Fruit fly (Drosophila melanogaster) whole organism, embryonic: ENCODE data around the gene CG14020.

Experiments
- Ada2b ChIP-seq: fragments of 200-800 bp; sonication (Bioruptor generic); IDR thresholded peaks from 2 replicates; pipeline ENCODE4 v1.3.6; 2022; ENCODE audit warnings: missing biosample characterization, missing genetic modification characterization
- Adf1 ChIP-seq: fragments of 200-800 bp; sonication (Bioruptor generic); IDR thresholded peaks from 2 replicates; pipeline ENCODE4 v1.3.6; 2022; ENCODE audit warnings: missing biosample characterization, missing genetic modification characterization
- BEAF-32 ChIP-seq: fragments of 200-800 bp; sonication (Bioruptor generic); optimal IDR thresholded peaks from 3 replicates; lab custom pipeline; 2017; ENCODE audit warnings: missing biosample characterization, missing genetic modification characterization, mild to moderate bottlenecking, moderate library complexity, missing genetic modification reagents
- Bgb ChIP-seq: fragments of 200-800 bp; sonication (Bioruptor generic); IDR thresholded peaks from 2 replicates; pipeline ENCODE4 v1.3.6; 2022; ENCODE audit warnings: missing biosample characterization, missing genetic modification characterization; ENCODE audit not compliant: partially characterized antibody
- CG12104 ChIP-seq: fragments of 200-800 bp; sonication (Bioruptor generic); optimal IDR thresholded peaks from 3 replicates; lab custom pipeline; 2016; ENCODE audit warnings: missing biosample characterization, missing genetic modification characterization
- CG14710 ChIP-seq: fragments of 200-800 bp; sonication (Bioruptor generic); optimal IDR thresholded peaks from 3 replicates; lab custom pipeline; 2019; ENCODE audit warnings: missing biosample characterization, mild to moderate bottlenecking, missing genetic modification characterization, moderate library complexity
- CG17361 ChIP-seq: fragments of 200-800 bp; sonication (Bioruptor generic); IDR thresholded peaks from 3 replicates; pipeline ENCODE4 v1.3.6; 2022; ENCODE audit warnings: missing biosample characterization, missing genetic modification characterization
- CG18011 ChIP-seq: fragments of 200-800 bp; sonication (Bioruptor generic); optimal IDR thresholded peaks from 2 replicates; lab custom pipeline; 2017; ENCODE audit warnings: missing biosample characterization, missing genetic modification characterization, mild to moderate bottlenecking, moderate library complexity, missing genotype
- CG2875 ChIP-seq: fragments of 200-800 bp; sonication (Bioruptor generic); optimal IDR thresholded peaks from 2 replicates; lab custom pipeline; 2017; ENCODE audit warnings: missing biosample characterization, mild to moderate bottlenecking, missing genetic modification characterization, missing genetic modification reagents
- CG33213 ChIP-seq: fragments of 200-800 bp; sonication (Bioruptor generic); optimal IDR thresholded peaks from 3 replicates; lab custom pipeline; 2016; ENCODE audit warnings: missing biosample characterization, missing genetic modification characterization
- CG33557 ChIP-seq: fragments of 200-800 bp; sonication (Bioruptor generic); optimal IDR thresholded peaks from 2 replicates; lab custom pipeline; 2019; ENCODE audit warnings: missing biosample characterization, mild to moderate bottlenecking, missing genetic modification characterization, moderate library complexity
- CG4360 ChIP-seq: fragments of 200-800 bp; sonication (Bioruptor generic); IDR thresholded peaks from 2 replicates; pipeline ENCODE4 v1.3.6; 2022; ENCODE audit warnings: missing biosample characterization, missing genetic modification characterization
- CG6765 ChIP-seq: fragments of 200-800 bp; sonication (Bioruptor generic); optimal IDR thresholded peaks from 3 replicates; lab custom pipeline; 2017; ENCODE audit warnings: missing biosample characterization, mild to moderate bottlenecking, missing genetic modification characterization
- CG7357 ChIP-seq: fragments of 200-800 bp; sonication (Bioruptor generic); IDR thresholded peaks from 3 replicates; pipeline ENCODE4 v1.3.6; 2022; ENCODE audit warnings: missing biosample characterization, missing genetic modification characterization
- CG7556 ChIP-seq: fragments of 200-800 bp; sonication (Bioruptor generic); optimal IDR thresholded peaks from 2 replicates; lab custom pipeline; 2017; ENCODE audit warnings: missing biosample characterization, mild to moderate bottlenecking, missing genetic modification characterization
- CG8944 ChIP-seq: fragments of 200-800 bp; sonication (Bioruptor generic); optimal IDR thresholded peaks from 3 replicates; lab custom pipeline; 2016; ENCODE audit warnings: missing biosample characterization, missing genetic modification characterization
- CG9437 ChIP-seq: fragments of 200-800 bp; sonication (Bioruptor generic); optimal IDR thresholded peaks from 2 replicates; lab custom pipeline; 2018; ENCODE audit warnings: missing biosample characterization, mild to moderate bottlenecking, missing genetic modification characterization
- D19B ChIP-seq: fragments of 200-800 bp; sonication (Bioruptor generic); optimal IDR thresholded peaks from 2 replicates; lab custom pipeline; 2017; ENCODE audit warnings: missing biosample characterization, mild to moderate bottlenecking, missing genetic modification characterization
- Deaf1 ChIP-seq: fragments of 200-800 bp; optimal IDR thresholded peaks from 3 replicates; lab custom pipeline; 2019; ENCODE audit warnings: missing biosample characterization, mild to moderate bottlenecking, missing genetic modification characterization, moderate library complexity
- Dll ChIP-seq: fragments of 200-800 bp; sonication (Bioruptor generic); IDR thresholded peaks from 4 replicates; pipeline ENCODE4 v1.3.6; 2022; ENCODE audit warnings: missing biosample characterization, missing genetic modification characterization; ENCODE audit not compliant: partially characterized antibody
- Doc3 ChIP-seq: fragments of 200-800 bp; sonication (Bioruptor generic); IDR thresholded peaks from 3 replicates; pipeline ENCODE4 v1.3.6; 2022; ENCODE audit warnings: missing biosample characterization, missing genetic modification characterization; ENCODE audit not compliant: partially characterized antibody
- E2f2 ChIP-seq: fragments of 200-800 bp; sonication (Bioruptor generic); IDR thresholded peaks from 2 replicates; pipeline ENCODE4 v1.3.6; 2022; ENCODE audit warnings: missing biosample characterization, missing genetic modification characterization
- Jarid2 ChIP-seq: fragments of 200-800 bp; sonication (Bioruptor generic); optimal IDR thresholded peaks from 3 replicates; lab custom pipeline; 2017; ENCODE audit warnings: mild to moderate bottlenecking, missing biosample characterization, missing genetic modification reagents, missing genetic modification characterization
- MBD-R2 ChIP-seq: fragments of 200-800 bp; sonication (Bioruptor generic); IDR thresholded peaks from 2 replicates; pipeline ENCODE4 v1.3.6; 2022; ENCODE audit warnings: missing biosample characterization, missing genetic modification characterization
- MESR4 ChIP-seq: fragments of 200-800 bp; sonication (Bioruptor generic); optimal IDR thresholded peaks from 2 replicates; lab custom pipeline; 2018; ENCODE audit warnings: missing biosample characterization, mild to moderate bottlenecking, missing genetic modification characterization, moderate library complexity
- NfI ChIP-seq: fragments of 200-800 bp; sonication (Bioruptor generic); optimal IDR thresholded peaks from 3 replicates; lab custom pipeline; 2018; ENCODE audit warnings: missing biosample characterization, mild to moderate bottlenecking, missing genetic modification characterization, moderate library complexity
- Rfx ChIP-seq: fragments of 200-800 bp; sonication (Bioruptor generic); IDR thresholded peaks from 2 replicates; pipeline ENCODE4 v1.3.6; 2022; ENCODE audit warnings: missing biosample characterization, missing genetic modification characterization
- Sox102F ChIP-seq: fragments of 200-800 bp; sonication (Bioruptor generic); optimal IDR thresholded peaks from 2 replicates; lab custom pipeline; 2018; ENCODE audit warnings: missing biosample characterization, mild to moderate bottlenecking, missing genetic modification characterization, moderate library complexity
- Xrp1 ChIP-seq: fragments of 200-800 bp; sonication (Bioruptor generic); IDR thresholded peaks from 2 replicates; pipeline ENCODE4 v1.3.6; 2022; ENCODE audit warnings: missing biosample characterization, missing genetic modification characterization
- ato ChIP-seq: fragments of 200-800 bp; sonication (Bioruptor generic); IDR thresholded peaks from 2 replicates; pipeline ENCODE4 v1.3.6; 2022; ENCODE audit warnings: missing biosample characterization, missing genetic modification characterization; ENCODE audit not compliant: partially characterized antibody
- bowl ChIP-seq: fragments of 200-800 bp; sonication (Bioruptor generic); IDR thresholded peaks from 2 replicates; pipeline ENCODE4 v1.3.6; 2022; ENCODE audit warnings: missing biosample characterization, missing genetic modification characterization
- cg ChIP-seq: fragments of 200-800 bp; sonication (Bioruptor generic); optimal IDR thresholded peaks from 3 replicates; lab custom pipeline; 2019; ENCODE audit warnings: missing biosample characterization, mild to moderate bottlenecking, missing genetic modification characterization, moderate library complexity
- crol ChIP-seq: fragments of 200-800 bp; sonication (Bioruptor generic); IDR thresholded peaks from 2 replicates; pipeline ENCODE4 v1.3.6; 2022; ENCODE audit warnings: missing biosample characterization, missing genetic modification characterization
- grau ChIP-seq: fragments of 200-800 bp; optimal IDR thresholded peaks from 3 replicates; lab custom pipeline; 2019; ENCODE audit warnings: missing biosample characterization, mild to moderate bottlenecking, missing genetic modification characterization, moderate library complexity
- h ChIP-seq: fragments of >200 bp; optimal IDR thresholded peaks from 2 replicates; lab custom pipeline; 2017
- lov ChIP-seq, 2 experiments: fragments of 200-800 bp in 1 of 2; fragments of >200 bp in 1 of 2; sonication (Bioruptor generic) in 1 of 2; IDR thresholded peaks in 1 of 2; optimal IDR thresholded peaks in 1 of 2; 2 replicates in 1 of 2; 3 replicates in 1 of 2; pipeline versions ENCODE4 v1.3.6 to Lab custom; 2017 to 2022; ENCODE audit warnings: missing biosample characterization in 1 of 2, missing genetic modification characterization in 1 of 2
- nerfin-1 ChIP-seq: fragments of 200-800 bp; sonication (Bioruptor generic); optimal IDR thresholded peaks from 3 replicates; lab custom pipeline; 2019; ENCODE audit warnings: missing biosample characterization, mild to moderate bottlenecking, missing genetic modification characterization, moderate library complexity
- odd ChIP-seq: fragments of 200-800 bp; sonication (Bioruptor generic); optimal IDR thresholded peaks from 2 replicates; lab custom pipeline; 2017; ENCODE audit warnings: missing biosample characterization, mild to moderate bottlenecking, missing genetic modification characterization
- repo ChIP-seq: fragments of 200-800 bp; sonication (Bioruptor generic); optimal IDR thresholded peaks from 2 replicates; lab custom pipeline; 2016; ENCODE audit warnings: missing biosample characterization, missing genetic modification characterization
- row ChIP-seq: fragments of 200-800 bp; sonication (Bioruptor generic); IDR thresholded peaks from 3 replicates; pipeline ENCODE4 v1.3.6; 2022; ENCODE audit warnings: missing biosample characterization, missing genetic modification characterization
- sna ChIP-seq: fragments of 200-800 bp; sonication (Bioruptor generic); IDR thresholded peaks from 2 replicates; pipeline ENCODE4 v1.3.6; 2022; ENCODE audit warnings: missing biosample characterization, missing genetic modification characterization; ENCODE audit not compliant: partially characterized antibody
- stwl ChIP-seq: fragments of 200-800 bp; sonication (Bioruptor generic); optimal IDR thresholded peaks from 3 replicates; lab custom pipeline; 2018; ENCODE audit warnings: missing biosample characterization, mild to moderate bottlenecking, missing genetic modification characterization, moderate library complexity
- ttk ChIP-seq: fragments of 200-800 bp; sonication (Bioruptor generic); IDR thresholded peaks from 2 replicates; pipeline ENCODE4 v2.1.2; 2022; ENCODE audit warnings: missing biosample characterization, missing genetic modification characterization
- z ChIP-seq: fragments of 200-800 bp; sonication (Bioruptor generic); IDR thresholded peaks from 3 replicates; pipeline ENCODE4 v1.3.6; 2022; ENCODE audit warnings: missing biosample characterization, missing genetic modification characterization

Gene CG14020

dm6 chr2L:5532061-5532460 is 14.5 kb downstream of the CG14020 start, which contains the start of gene Coq6 (continued):
- TF ChIP-seq NfI (GFP tag; lab: Kevin White, UChicago) (no peak), BEAF-32 (GFP tag; lab: Kevin White, UChicago) (peak; percentile 62), row (GFP tag; lab: Robert Waterston, UW) (no peak), D19B (no peak), stwl (peak; percentile 83), CG14710 (peak; percentile 39), MESR4 (GFP tag; lab: Kevin White, UChicago) (peak; percentile 41), E2f2 (GFP tag; lab: Robert Waterston, UW) (peak; percentile 74), bowl (GFP tag; lab: Robert Waterston, UW) (no peak), crol (no peak), Doc3 (GFP tag; lab: Robert Waterston, UW) (peak; percentile 65), h (no peak), ato (GFP tag; lab: Robert Waterston, UW) (0 out of 2 replicates have a peak, but pooled peaks have one; percentile 32), CG7357 (no peak), CG2875 (GFP tag; lab: Kevin White, UChicago) (no peak), lov (optimal IDR thresholded peaks at IDR 0.05; lab: Kevin White, UChicago) (no peak), lov (GFP tag; IDR thresholded peaks at IDR 0.05; lab: Robert Waterston, UW) (no peak), Bgb (GFP tag; lab: Robert Waterston, UW) (peak; percentile 47; the same call in 1 of the 2 replicates), sna (GFP tag; lab: Robert Waterston, UW) (peak; percentile 63), Rfx (GFP tag; lab: Robert Waterston, UW) (peak; percentile 22; the same call in 1 of the 2 replicates), grau (no peak), Dll (GFP tag; lab: Robert Waterston, UW) (peak; percentile 70), MBD-R2 (GFP tag; lab: Robert Waterston, UW) (peak; percentile 71; the same call in 1 of the 2 replicates), CG6765 (GFP tag; lab: Kevin White, UChicago) (no peak), CG33557 (GFP tag; lab: Kevin White, UChicago) (no peak), nerfin-1 (peak; percentile 79)

DNA sequence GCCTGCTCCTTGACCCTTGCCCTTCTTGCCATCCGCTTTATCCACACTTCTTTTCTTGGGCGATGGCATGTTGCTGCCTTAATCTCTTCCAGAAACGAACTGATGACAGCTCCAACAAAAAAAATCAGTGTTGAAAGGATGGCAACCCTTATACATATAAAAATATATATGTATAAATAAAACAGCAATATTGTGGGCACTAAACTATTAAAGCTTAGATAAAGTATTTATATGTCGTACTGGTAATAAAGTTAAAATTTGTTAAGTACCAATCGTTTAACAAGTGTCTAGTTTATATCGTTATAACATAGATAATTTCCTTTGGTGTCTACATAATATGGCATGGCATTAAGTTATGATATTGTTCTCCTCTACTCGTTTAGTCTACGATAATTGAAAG is 19.1 kb downstream of the CG14020 start, which contains the start of gene tomb:
Gene tomb (minus strand): TSS at position 101 of the 400 bp plus-strand sequence.
- no peak for TF ChIP-seq CG17361 (GFP tag; lab: Robert Waterston, UW)
- no peak for TF ChIP-seq CG7556 (GFP tag; lab: Kevin White, UChicago)
- no peak for TF ChIP-seq CG8944 (GFP tag; lab: Kevin White, UChicago)
- TF ChIP-seq Sox102F (GFP tag; lab: Kevin White, UChicago), result no peak
- no peak for TF ChIP-seq ttk (GFP tag; lab: Robert Waterston, UW)
- TF ChIP-seq repo, result no peak
- TF ChIP-seq Adf1 (GFP tag; lab: Robert Waterston, UW), result no peak
- TF ChIP-seq CG12104 (GFP tag; lab: Kevin White, UChicago), result no peak
- TF ChIP-seq Deaf1 (tag; lab: Kevin White, UChicago), result no peak
- no peak for TF ChIP-seq CG33213 (GFP tag; lab: Kevin White, UChicago)
- no peak for TF ChIP-seq CG4360 (GFP tag; lab: Robert Waterston, UW)
- no peak for TF ChIP-seq z (GFP tag; lab: Robert Waterston, UW)
- no peak for TF ChIP-seq odd
- TF ChIP-seq cg (GFP tag; lab: Kevin White, UChicago), result no peak
- no peak for TF ChIP-seq MESR4 (GFP tag; lab: Kevin White, UChicago)
- no peak for TF ChIP-seq Jarid2 (GFP tag; lab: Kevin White, UChicago)
- TF ChIP-seq CG18011 (GFP tag; lab: Kevin White, UChicago), result no peak
- no peak for TF ChIP-seq Xrp1 (GFP tag; lab: Robert Waterston, UW)
- no peak for TF ChIP-seq Ada2b
- no peak for TF ChIP-seq CG9437 (GFP tag; lab: Kevin White, UChicago)
- TF ChIP-seq, all 482 proteins: peak for 0
